Worm (Caenorhabditis elegans) whole organism, L1 larva: ENCODE data around the gene F44E2.8.

Experiments used
- aha-1 ChIP-seq: fragments of 150-350 bp; optimal IDR thresholded peaks from 2 replicates; lab custom pipeline; 2014; ENCODE audit warnings: missing biosample characterization, missing genetic modification characterization
- aly-2 ChIP-seq: fragments of 150-350 bp; optimal IDR thresholded peaks from 2 replicates; lab custom pipeline; 2014; ENCODE audit warnings: missing biosample characterization, missing genetic modification characterization
- dpl-1 ChIP-seq, 3 experiments: fragments of 150-350 bp in 2 of 3; sonication (generic microtip) in 1 of 3; optimal IDR thresholded peaks; 2 replicates each; lab custom pipeline; 2014 to 2017; ENCODE audit warnings: missing biosample characterization in 3 of 3, missing genetic modification characterization in 3 of 3, missing genetic modification reagents in 3 of 3
- egl-27 ChIP-seq, 2 experiments: fragments of 150-350 bp in 1 of 2; sonication (generic microtip); optimal IDR thresholded peaks; 3 replicates each; lab custom pipeline; 2017 to 2018; ENCODE audit warnings: missing biosample characterization in 2 of 2, missing genetic modification characterization in 2 of 2, missing genetic modification reagents in 2 of 2
- lin-35 ChIP-seq, 2 experiments: fragments of 150-350 bp; optimal IDR thresholded peaks; 2 replicates each; lab custom pipeline; 2014; ENCODE audit warnings: missing biosample characterization in 2 of 2, missing genetic modification characterization in 2 of 2, missing genetic modification reagents in 2 of 2
- lsy-2 ChIP-seq, 2 experiments: fragments of 150-350 bp; optimal IDR thresholded peaks; 2 replicates each; lab custom pipeline; 2014; ENCODE audit warnings: missing biosample characterization in 2 of 2, missing genetic modification characterization in 2 of 2
- nhr-237 ChIP-seq: fragments of 150-350 bp; optimal IDR thresholded peaks from 2 replicates; lab custom pipeline; 2014; ENCODE audit warnings: missing biosample characterization, missing genetic modification characterization
- nhr-71 ChIP-seq: sonication (generic microtip); optimal IDR thresholded peaks from 2 replicates; lab custom pipeline; 2016; ENCODE audit warnings: mild to moderate bottlenecking, missing genetic modification characterization, moderate library complexity, missing compliant biosample characterization
- snpc-4 ChIP-seq: fragments of 150-350 bp; optimal IDR thresholded peaks from 2 replicates; lab custom pipeline; 2014; ENCODE audit warnings: missing biosample characterization, missing genetic modification characterization
- sox-4 ChIP-seq: sonication (generic microtip); optimal IDR thresholded peaks from 2 replicates; lab custom pipeline; 2016; ENCODE audit warnings: missing genetic modification characterization, missing compliant biosample characterization
- unc-130 ChIP-seq: fragments of 150-350 bp; optimal IDR thresholded peaks from 2 replicates; lab custom pipeline; 2017; ENCODE audit warnings: missing biosample characterization, missing genetic modification characterization, inconsistent platforms
- unc-62 ChIP-seq: fragments of 150-350 bp; optimal IDR thresholded peaks from 2 replicates; lab custom pipeline; 2014; ENCODE audit warnings: missing biosample characterization, missing genetic modification reagents, missing genetic modification characterization
- vab-15 ChIP-seq: sonication (generic microtip); optimal IDR thresholded peaks from 2 replicates; lab custom pipeline; 2017; ENCODE audit warnings: missing genotype, mild to moderate bottlenecking, missing genetic modification characterization, missing compliant biosample characterization
- ztf-11 ChIP-seq, 2 experiments: sonication (generic microtip); optimal IDR thresholded peaks; 2 replicates each; lab custom pipeline; 2016 to 2017; ENCODE audit warnings: missing genetic modification characterization in 2 of 2, missing biosample characterization in 1 of 2, missing compliant biosample characterization in 1 of 2

- TF ChIP-seq snpc-4 (tag; lab: Kevin White, UChicago) (no peak), dpl-1 (GFP tag; optimal IDR thresholded peaks at IDR 0.05; lab: Kevin White, UChicago) (no peak), sox-4 (tag; lab: Kevin White, UChicago) (no peak), lsy-2 (tag; optimal IDR thresholded peaks at IDR 0.05; lab: Kevin White, UChicago) (no peak), nhr-71 (tag; lab: Kevin White, UChicago) (no peak), lin-35 (GFP tag; optimal IDR thresholded peaks at IDR 0.05; lab: Kevin White, UChicago) (no peak), aly-2 (tag; lab: Kevin White, UChicago) (no peak), aha-1 (no peak), unc-62 (GFP tag; lab: Kevin White, UChicago) (no peak), vab-15 (tag; lab: Kevin White, UChicago) (no peak), nhr-237 (tag; lab: Kevin White, UChicago) (no peak), unc-130 (tag; lab: Kevin White, UChicago) (no peak), ztf-11 (tag; optimal IDR thresholded peaks at IDR 0.05; lab: Kevin White, UChicago) (no peak), egl-27 (tag; optimal IDR thresholded peaks at IDR 0.05; lab: Kevin White, UChicago) (no peak)
Observed at ce11 chrIII:8851961-8852360, 2.3 kb upstream of the F44E2.8 start, which contains the start of gene plg-1.
